Fruit fly (Drosophila melanogaster) whole organism, embryonic: ENCODE data around the gene CG16903.

Experiments used
- ATbp ChIP-seq: fragments of 200-800 bp; sonication (Bioruptor generic); optimal IDR thresholded peaks from 2 replicates; lab custom pipeline; 2017; ENCODE audit warnings: missing biosample characterization, mild to moderate bottlenecking, missing genetic modification characterization, missing genetic modification reagents
- C15 ChIP-seq: fragments of 200-800 bp; sonication (Bioruptor generic); IDR thresholded peaks from 3 replicates; pipeline ENCODE4 v1.3.6; 2022; ENCODE audit warnings: missing biosample characterization, missing genetic modification characterization
- CG10274 ChIP-seq: fragments of 200-800 bp; sonication (Bioruptor generic); optimal IDR thresholded peaks from 3 replicates; lab custom pipeline; 2017; ENCODE audit warnings: missing biosample characterization, mild to moderate bottlenecking, missing genetic modification characterization
- CG11504 ChIP-seq: fragments of 200-800 bp; sonication (Bioruptor generic); optimal IDR thresholded peaks from 3 replicates; lab custom pipeline; 2019; ENCODE audit warnings: missing biosample characterization, mild to moderate bottlenecking, missing genetic modification characterization, moderate library complexity
- CG12219 ChIP-seq: fragments of 200-800 bp; sonication (Bioruptor generic); optimal IDR thresholded peaks from 3 replicates; lab custom pipeline; 2018; ENCODE audit warnings: missing biosample characterization, mild to moderate bottlenecking, missing genetic modification characterization
- CG12942 ChIP-seq: fragments of 200-800 bp; sonication (Bioruptor generic); optimal IDR thresholded peaks from 3 replicates; lab custom pipeline; 2016; ENCODE audit warnings: missing biosample characterization, missing genetic modification characterization
- CG13424 ChIP-seq: fragments of 200-800 bp; sonication (Bioruptor generic); optimal IDR thresholded peaks from 2 replicates; lab custom pipeline; 2019; ENCODE audit warnings: missing biosample characterization, mild to moderate bottlenecking, missing genetic modification characterization, moderate library complexity
- CG13624 ChIP-seq: fragments of 200-800 bp; sonication (Bioruptor generic); optimal IDR thresholded peaks from 2 replicates; lab custom pipeline; 2016; ENCODE audit warnings: missing biosample characterization, missing genetic modification characterization
- CG14667 ChIP-seq: fragments of 200-800 bp; sonication (Bioruptor generic); IDR thresholded peaks from 2 replicates; pipeline ENCODE4 v1.3.6; 2022; ENCODE audit warnings: missing biosample characterization, missing genetic modification characterization
- CG15011 ChIP-seq: fragments of 200-800 bp; sonication (Bioruptor generic); optimal IDR thresholded peaks from 3 replicates; lab custom pipeline; 2018; ENCODE audit warnings: missing biosample characterization, mild to moderate bottlenecking, missing genetic modification characterization
- CG17359 ChIP-seq: fragments of 200-800 bp; sonication (Bioruptor generic); optimal IDR thresholded peaks from 3 replicates; lab custom pipeline; 2018; ENCODE audit warnings: missing biosample characterization, mild to moderate bottlenecking, missing genetic modification characterization, moderate library complexity
- CG17829 ChIP-seq: fragments of 200-800 bp; optimal IDR thresholded peaks from 2 replicates; lab custom pipeline; 2019; ENCODE audit warnings: missing biosample characterization, mild to moderate bottlenecking, missing genetic modification characterization, moderate library complexity
- CG18011 ChIP-seq: fragments of 200-800 bp; sonication (Bioruptor generic); optimal IDR thresholded peaks from 2 replicates; lab custom pipeline; 2017; ENCODE audit warnings: missing biosample characterization, missing genetic modification characterization, mild to moderate bottlenecking, moderate library complexity, missing genotype
- CG1832 ChIP-seq: fragments of 200-800 bp; sonication (Bioruptor generic); optimal IDR thresholded peaks from 2 replicates; lab custom pipeline; 2017; ENCODE audit warnings: missing biosample characterization, mild to moderate bottlenecking, missing genetic modification characterization, inconsistent platforms
- CG31441 ChIP-seq: fragments of 200-800 bp; sonication (Bioruptor generic); IDR thresholded peaks from 2 replicates; pipeline ENCODE4 v1.3.6; 2022; ENCODE audit warnings: missing biosample characterization, missing genetic modification characterization
- CG3995 ChIP-seq: fragments of 200-800 bp; sonication (Bioruptor generic); optimal IDR thresholded peaks from 3 replicates; lab custom pipeline; 2016; ENCODE audit warnings: missing biosample characterization, missing genetic modification characterization
- CG5953 ChIP-seq: fragments of 200-800 bp; sonication (Bioruptor generic); IDR thresholded peaks from 2 replicates; pipeline ENCODE4 v1.3.6; 2022; ENCODE audit warnings: missing biosample characterization, missing genetic modification characterization
- CG6765 ChIP-seq: fragments of 200-800 bp; sonication (Bioruptor generic); optimal IDR thresholded peaks from 3 replicates; lab custom pipeline; 2017; ENCODE audit warnings: missing biosample characterization, mild to moderate bottlenecking, missing genetic modification characterization
- CG7271 ChIP-seq: fragments of 200-800 bp; sonication (Bioruptor generic); optimal IDR thresholded peaks from 2 replicates; lab custom pipeline; 2018; ENCODE audit warnings: missing biosample characterization, mild to moderate bottlenecking, missing genetic modification characterization, moderate library complexity
- CG8924 ChIP-seq: fragments of 200-800 bp; optimal IDR thresholded peaks from 3 replicates; lab custom pipeline; 2019; ENCODE audit warnings: missing biosample characterization, mild to moderate bottlenecking, missing genetic modification characterization, moderate library complexity
- CkIIα-i1 ChIP-seq: fragments of 200-800 bp; sonication (Bioruptor generic); IDR thresholded peaks from 2 replicates; pipeline ENCODE4 v1.3.6; 2022; ENCODE audit warnings: missing biosample characterization, missing genetic modification characterization
- D19B ChIP-seq: fragments of 200-800 bp; sonication (Bioruptor generic); optimal IDR thresholded peaks from 2 replicates; lab custom pipeline; 2017; ENCODE audit warnings: missing biosample characterization, mild to moderate bottlenecking, missing genetic modification characterization
- Deaf1 ChIP-seq: fragments of 200-800 bp; optimal IDR thresholded peaks from 3 replicates; lab custom pipeline; 2019; ENCODE audit warnings: missing biosample characterization, mild to moderate bottlenecking, missing genetic modification characterization, moderate library complexity
- Fer3 ChIP-seq: fragments of 200-800 bp; sonication (Bioruptor generic); optimal IDR thresholded peaks from 2 replicates; lab custom pipeline; 2018; ENCODE audit warnings: missing biosample characterization, mild to moderate bottlenecking, missing genetic modification characterization, moderate library complexity
- HLHmδ ChIP-seq: fragments of 200-800 bp; sonication (Bioruptor generic); optimal IDR thresholded peaks from 2 replicates; lab custom pipeline; 2018; ENCODE audit warnings: missing biosample characterization, mild to moderate bottlenecking, missing genetic modification characterization, moderate library complexity
- Hey ChIP-seq: fragments of 200-800 bp; sonication (Bioruptor generic); optimal IDR thresholded peaks from 3 replicates; lab custom pipeline; 2018; ENCODE audit warnings: missing biosample characterization, mild to moderate bottlenecking, missing genetic modification characterization
- Hsf ChIP-seq: fragments of 200-800 bp; sonication (Bioruptor generic); optimal IDR thresholded peaks from 3 replicates; lab custom pipeline; 2016; ENCODE audit warnings: missing biosample characterization, missing genetic modification characterization
- Lhr ChIP-seq: fragments of 200-800 bp; sonication (Bioruptor generic); optimal IDR thresholded peaks from 3 replicates; lab custom pipeline; 2017; ENCODE audit warnings: mild to moderate bottlenecking, missing biosample characterization, missing genetic modification reagents, missing genetic modification characterization
- Oli ChIP-seq: fragments of 200-800 bp; sonication (Bioruptor generic); optimal IDR thresholded peaks from 2 replicates; lab custom pipeline; 2018; ENCODE audit warnings: missing biosample characterization, mild to moderate bottlenecking, missing genetic modification characterization, moderate library complexity
- Optix ChIP-seq: fragments of 200-800 bp; sonication (Bioruptor generic); IDR thresholded peaks from 3 replicates; pipeline ENCODE4 v1.3.6; 2022; ENCODE audit warnings: missing biosample characterization, missing genetic modification characterization
- Ptx1 ChIP-seq: fragments of 200-800 bp; sonication (Bioruptor generic); IDR thresholded peaks from 2 replicates; pipeline ENCODE4 v1.3.6; 2022; ENCODE audit warnings: missing biosample characterization, missing genetic modification characterization
- Six4 ChIP-seq: fragments of 200-800 bp; sonication (Bioruptor generic); optimal IDR thresholded peaks from 2 replicates; lab custom pipeline; 2016; ENCODE audit warnings: missing biosample characterization, missing genetic modification characterization
- Usf ChIP-seq: fragments of 200-800 bp; sonication (Bioruptor generic); optimal IDR thresholded peaks from 2 replicates; lab custom pipeline; 2017; ENCODE audit warnings: missing genotype, missing biosample characterization, missing genetic modification characterization
- Xbp1 ChIP-seq: fragments of 200-800 bp; sonication (Bioruptor generic); optimal IDR thresholded peaks from 3 replicates; lab custom pipeline; 2016; ENCODE audit warnings: missing biosample characterization, mild to moderate bottlenecking, missing genetic modification characterization
- al ChIP-seq: fragments of 200-800 bp; sonication (Bioruptor generic); IDR thresholded peaks from 2 replicates; pipeline ENCODE4 v1.3.6; 2022; ENCODE audit warnings: missing biosample characterization, missing genetic modification characterization
- crc ChIP-seq: fragments of 200-800 bp; sonication (Bioruptor generic); optimal IDR thresholded peaks from 2 replicates; lab custom pipeline; 2016; ENCODE audit warnings: missing biosample characterization, missing genetic modification characterization
- dimm ChIP-seq: fragments of 200-800 bp; sonication (Bioruptor generic); IDR thresholded peaks from 2 replicates; pipeline ENCODE4 v1.3.6; 2022; ENCODE audit warnings: missing biosample characterization, missing genetic modification characterization
- fd96Cb ChIP-seq: fragments of 200-800 bp; sonication (Bioruptor generic); optimal IDR thresholded peaks from 2 replicates; lab custom pipeline; 2018; ENCODE audit warnings: missing biosample characterization, mild to moderate bottlenecking, missing genetic modification characterization, moderate library complexity
- gce ChIP-seq: fragments of 200-800 bp; sonication (Bioruptor generic); IDR thresholded peaks from 3 replicates; pipeline ENCODE4 v1.3.6; 2022; ENCODE audit warnings: missing biosample characterization, missing genetic modification characterization
- gcm2 ChIP-seq: fragments of 200-800 bp; sonication (Bioruptor generic); optimal IDR thresholded peaks from 2 replicates; lab custom pipeline; 2016; ENCODE audit warnings: missing biosample characterization, missing genetic modification characterization
- gro ChIP-seq: fragments of 200-800 bp; sonication (Bioruptor generic); optimal IDR thresholded peaks from 2 replicates; lab custom pipeline; 2016; ENCODE audit warnings: missing biosample characterization, missing genetic modification characterization
- insv ChIP-seq, 2 experiments: fragments of 200-800 bp; sonication (Bioruptor generic); optimal IDR thresholded peaks; 3 replicates each; lab custom pipeline; 2016 to 2018; ENCODE audit warnings: missing biosample characterization in 2 of 2, missing genetic modification characterization in 2 of 2
- knrl ChIP-seq: fragments of 200-800 bp; sonication (Bioruptor generic); IDR thresholded peaks from 3 replicates; pipeline ENCODE4 v1.3.6; 2022; ENCODE audit warnings: missing biosample characterization, missing genetic modification characterization; ENCODE audit not compliant: partially characterized antibody
- lbe ChIP-seq: fragments of 200-800 bp; sonication (Bioruptor generic); optimal IDR thresholded peaks from 2 replicates; lab custom pipeline; 2016; ENCODE audit warnings: missing biosample characterization, mild to moderate bottlenecking, missing genetic modification characterization
- mirr ChIP-seq: fragments of 200-800 bp; sonication (Bioruptor generic); optimal IDR thresholded peaks from 3 replicates; lab custom pipeline; 2018; ENCODE audit warnings: missing biosample characterization, mild to moderate bottlenecking, missing genetic modification characterization
- nom ChIP-seq: fragments of 200-800 bp; sonication (Bioruptor generic); optimal IDR thresholded peaks from 2 replicates; lab custom pipeline; 2017; ENCODE audit warnings: missing biosample characterization, missing genetic modification characterization, mild to moderate bottlenecking, moderate library complexity, missing genetic modification reagents
- pb ChIP-seq: fragments of 200-800 bp; sonication (Bioruptor generic); optimal IDR thresholded peaks from 3 replicates; lab custom pipeline; 2016; ENCODE audit warnings: missing biosample characterization, missing genetic modification characterization
- peb ChIP-seq: fragments of 200-800 bp; sonication (Bioruptor generic); IDR thresholded peaks from 2 replicates; pipeline ENCODE4 v1.3.6; 2022; ENCODE audit warnings: missing biosample characterization, missing genetic modification characterization
- so ChIP-seq: fragments of 200-800 bp; sonication (Bioruptor generic); IDR thresholded peaks from 3 replicates; pipeline ENCODE4 v1.3.6; 2022; ENCODE audit warnings: missing biosample characterization, missing genetic modification characterization
- stc ChIP-seq: fragments of 200-800 bp; sonication (Bioruptor generic); IDR thresholded peaks from 2 replicates; pipeline ENCODE4 v1.3.6; 2022; ENCODE audit warnings: missing biosample characterization, missing genetic modification characterization

The CG16903 gene

DNA sequence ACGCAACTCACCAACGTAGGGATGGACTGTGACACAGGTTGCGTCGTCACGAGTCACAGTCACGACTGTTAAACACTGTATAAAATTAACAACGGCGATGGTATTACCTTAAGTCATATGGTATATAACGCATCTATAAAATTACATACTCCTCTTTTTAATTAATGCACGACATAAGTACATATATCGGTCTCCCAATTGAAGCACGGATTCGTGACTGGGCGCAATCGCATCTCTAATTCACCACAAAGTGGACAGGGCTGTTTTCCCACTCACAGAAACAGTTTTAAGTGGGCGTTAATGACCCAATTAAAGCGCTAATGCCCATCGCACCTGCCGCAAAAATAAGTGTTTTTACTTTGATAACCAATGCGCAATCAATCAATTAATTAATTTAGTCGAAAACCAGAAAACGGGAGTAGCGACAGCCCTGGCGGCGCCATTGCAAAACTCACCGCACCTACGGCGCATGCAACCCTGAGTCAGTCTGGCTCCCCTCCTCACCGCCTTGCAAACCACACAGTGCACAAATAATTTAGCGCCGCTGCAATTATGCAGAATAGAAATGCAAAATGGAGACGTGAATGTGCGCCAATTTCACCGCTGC lies 38.8 kb downstream of the CG16903 start, which contains the start of gene CG4313 (continued):
- peak; percentile 60 for TF ChIP-seq gro (GFP tag; lab: Kevin White, UChicago)
- TF ChIP-seq crc (GFP tag; lab: Kevin White, UChicago), result peak; percentile 46
- peak; percentile 25 for TF ChIP-seq pb (GFP tag; lab: Kevin White, UChicago)
- TF ChIP-seq dimm (GFP tag; lab: Robert Waterston, UW), result no peak
- TF ChIP-seq lbe (GFP tag; lab: Kevin White, UChicago), result peak; percentile 55
- TF ChIP-seq peb (GFP tag; lab: Robert Waterston, UW), result no peak
- TF ChIP-seq CG17359 (tag; lab: Kevin White, UChicago), result peak; percentile 31
- TF ChIP-seq mirr (GFP tag; lab: Kevin White, UChicago), result peak; percentile 45
- TF ChIP-seq Xbp1 (GFP tag; lab: Kevin White, UChicago), result peak; percentile 77
- TF ChIP-seq CG13624 (GFP tag; lab: Kevin White, UChicago), result peak; percentile 80
- peak; percentile 77 for TF ChIP-seq CG13424
- TF ChIP-seq CG11504 (tag; lab: Kevin White, UChicago), result peak; percentile 73
- peak; percentile 52; the same call in 1 of the 2 replicates for TF ChIP-seq al
- no peak for TF ChIP-seq CG6765
- TF ChIP-seq Six4, result peak; percentile 58
- TF ChIP-seq CG5953 (GFP tag; lab: Robert Waterston, UW), result no peak
- TF ChIP-seq CG15011, result no peak
- peak; percentile 35 for TF ChIP-seq D19B (GFP tag; lab: Kevin White, UChicago)
- peak; percentile 76; the same call in 1 of the 2 replicates for TF ChIP-seq CG31441 (GFP tag; lab: Robert Waterston, UW)
- no peak for TF ChIP-seq CG7271 (tag; lab: Kevin White, UChicago)
- peak; percentile 62 for TF ChIP-seq fd96Cb
- TF ChIP-seq Oli (tag; lab: Kevin White, UChicago), result peak; percentile 34
- TF ChIP-seq Hey (tag; lab: Kevin White, UChicago), result no peak
- TF ChIP-seq Deaf1 (tag; lab: Kevin White, UChicago), result peak; percentile 36
- peak; percentile 46 for TF ChIP-seq CG12942 (GFP tag; lab: Kevin White, UChicago)
- peak; percentile 76 for TF ChIP-seq Ptx1 (GFP tag; lab: Robert Waterston, UW)
- TF ChIP-seq CG8924 (tag; lab: Kevin White, UChicago), result peak; percentile 70
- TF ChIP-seq CG10274, result no peak
- TF ChIP-seq CG17829 (tag; lab: Kevin White, UChicago), result peak; percentile 66
- TF ChIP-seq C15, result 0 out of 3 replicates have a peak, but pooled peaks have one; percentile 11
- peak; percentile 13 for TF ChIP-seq Lhr (GFP tag; lab: Kevin White, UChicago)
- TF ChIP-seq gce (GFP tag; lab: Robert Waterston, UW), result 0 out of 3 replicates have a peak, but pooled peaks have one; percentile 30
- TF ChIP-seq knrl (GFP tag; lab: Robert Waterston, UW), result peak; percentile 92
- no peak for TF ChIP-seq HLHmδ (GFP tag; lab: Kevin White, UChicago)
- no peak for TF ChIP-seq stc (GFP tag; lab: Robert Waterston, UW)
- peak; percentile 97 for TF ChIP-seq CG3995 (GFP tag; lab: Kevin White, UChicago)
- TF ChIP-seq insv (GFP tag; optimal IDR thresholded peaks at IDR 0.05; lab: Kevin White, UChicago), result no peak
- TF ChIP-seq CG1832, result no peak
- no peak for TF ChIP-seq CkIIα-i1 (GFP tag; lab: Robert Waterston, UW)
- TF ChIP-seq so (GFP tag; lab: Robert Waterston, UW), result 0 out of 3 replicates have a peak, but pooled peaks have one; percentile 26
- TF ChIP-seq ATbp (GFP tag; lab: Kevin White, UChicago), result no peak
- no peak for TF ChIP-seq gcm2 (GFP tag; lab: Kevin White, UChicago)
- peak; percentile 53 for TF ChIP-seq CG18011 (GFP tag; lab: Kevin White, UChicago)
- TF ChIP-seq CG12219, result peak; percentile 41
- 0 out of 3 replicates have a peak, but pooled peaks have one; percentile 48 for TF ChIP-seq Optix (GFP tag; lab: Robert Waterston, UW)
- peak; percentile 29 for TF ChIP-seq Usf (GFP tag; lab: Kevin White, UChicago)
- TF ChIP-seq Fer3 (tag; lab: Kevin White, UChicago), result peak; percentile 72
- peak; percentile 51 for TF ChIP-seq CG14667
- TF ChIP-seq nom, result no peak
- peak; percentile 69 for TF ChIP-seq Hsf (GFP tag; lab: Kevin White, UChicago)
